Worm (Caenorhabditis elegans): ENCODE results near the gene F13D2.1.

Gene F13D2.1

DNA sequence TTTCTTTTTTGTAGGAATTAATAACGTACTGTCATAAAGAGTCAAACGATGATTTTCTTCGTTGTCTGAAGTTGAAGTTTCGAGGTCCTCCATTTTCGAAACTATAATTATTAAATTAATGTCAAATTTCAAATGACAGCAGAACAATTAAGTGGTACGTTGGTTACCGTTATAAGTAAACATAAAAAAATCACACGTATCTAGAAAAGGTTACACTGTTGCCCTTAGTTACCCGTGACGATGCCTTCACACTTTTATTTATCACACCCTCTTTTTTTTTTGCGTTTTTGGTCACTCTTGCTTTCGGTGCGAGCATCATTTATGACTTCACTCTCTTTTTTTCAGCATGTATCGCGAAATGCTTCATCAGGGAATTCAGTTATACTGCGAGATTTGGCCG, 36.7 kb downstream of the F13D2.1 start, which contains the start of the genes C05C9.3 and C05C9.2:
Gene C05C9.3 (minus strand): TSS at position 101 of the 400 bp plus-strand sequence.
Gene C05C9.2 (plus strand): TSS at position 346 of the 400 bp plus-strand sequence.
- TF ChIP-seq lin-39 (tag; optimal IDR thresholded peaks at IDR 0.05) (no peak), nhr-23 (tag; optimal IDR thresholded peaks at IDR 0.05) (no peak), zag-1 (tag; optimal IDR thresholded peaks at IDR 0.05) (no peak), ceh-28 (tag; optimal IDR thresholded peaks at IDR 0.05) (no peak), elt-2 (tag; optimal IDR thresholded peaks at IDR 0.05) (no peak), mml-1 (tag; optimal IDR thresholded peaks at IDR 0.05) (no peak), tbx-2 (tag; optimal IDR thresholded peaks at IDR 0.05) (no peak), ZK546.5 (tag; optimal IDR thresholded peaks at IDR 0.05) (no peak), nhr-12 (tag; optimal IDR thresholded peaks at IDR 0.05) (no peak), nhr-67 (tag; optimal IDR thresholded peaks at IDR 0.05) (no peak), unc-62 (GFP tag; optimal IDR thresholded peaks at IDR 0.05) (no peak), sea-2 (GFP tag; optimal IDR thresholded peaks at IDR 0.05) (no peak)

DNA sequence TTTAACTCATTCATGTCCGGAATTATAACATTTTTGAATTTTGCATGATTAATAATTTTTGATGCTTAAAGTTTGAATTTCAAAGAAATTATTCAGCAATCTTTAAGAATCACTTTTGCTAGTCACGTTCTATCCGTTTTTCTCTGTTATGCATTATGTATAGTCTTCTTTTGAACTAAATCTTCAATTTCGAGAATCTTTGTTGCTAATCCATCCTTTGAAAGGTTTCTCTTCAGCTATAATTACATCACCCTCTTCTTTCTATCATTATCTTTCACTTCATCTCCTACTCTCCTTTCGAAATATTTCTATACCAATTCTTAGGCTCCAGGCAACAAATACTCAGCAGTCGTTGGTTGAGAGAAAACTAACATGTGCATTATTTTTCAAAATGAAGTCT, 37.9 kb downstream of the F13D2.1 start:
- no peak for TF ChIP-seq tbx-2 (tag; optimal IDR thresholded peaks at IDR 0.05)
- TF ChIP-seq skn-1 (tag; optimal IDR thresholded peaks at IDR 0.05) = no peak
- TF ChIP-seq nhr-67 (tag; optimal IDR thresholded peaks at IDR 0.05) = no peak
- TF ChIP-seq ceh-16 (tag; optimal IDR thresholded peaks at IDR 0.05) = no peak
- no peak for TF ChIP-seq unc-39 (tag; optimal IDR thresholded peaks at IDR 0.05)
- no peak for TF ChIP-seq lsy-12 (tag; optimal IDR thresholded peaks at IDR 0.05)
- no peak for TF ChIP-seq lin-15B (tag; optimal IDR thresholded peaks at IDR 0.05)
- no peak for TF ChIP-seq fos-1 (tag; optimal IDR thresholded peaks at IDR 0.05)
- TF ChIP-seq nhr-77 (tag; optimal IDR thresholded peaks at IDR 0.05) = no peak
- no peak for TF ChIP-seq ama-1 (optimal IDR thresholded peaks at IDR 0.05)
- no peak for TF ChIP-seq egl-27 (tag; optimal IDR thresholded peaks at IDR 0.05)
- TF ChIP-seq snpc-4 (tag; optimal IDR thresholded peaks at IDR 0.05) = no peak
- no peak for TF ChIP-seq nhr-25 (tag; optimal IDR thresholded peaks at IDR 0.05)
- TF ChIP-seq hmg-11 (tag; optimal IDR thresholded peaks at IDR 0.05) = no peak
- no peak for TF ChIP-seq mdl-1 (tag; optimal IDR thresholded peaks at IDR 0.05)
- no peak for TF ChIP-seq fkh-10 (GFP tag; optimal IDR thresholded peaks at IDR 0.05)

DNA sequence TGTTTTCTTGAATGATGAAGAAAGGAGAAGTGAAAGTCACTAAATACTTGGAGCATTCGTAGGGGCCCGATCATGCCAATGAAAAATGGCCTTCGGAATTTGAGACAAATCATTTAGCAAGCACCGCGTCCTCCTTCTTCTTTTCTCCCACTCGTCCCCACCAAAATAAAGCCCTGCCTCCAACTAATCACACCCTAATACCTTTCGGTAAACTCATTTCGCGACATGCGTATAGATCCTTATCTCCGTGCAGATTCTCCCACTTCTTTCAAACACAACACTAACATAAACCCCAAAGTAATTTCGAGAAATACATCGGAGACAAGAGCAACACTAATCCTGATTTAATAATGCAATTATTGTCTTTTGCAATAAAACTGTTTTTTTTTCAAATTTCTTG, 51.8 kb downstream of the F13D2.1 start:
- no peak for TF ChIP-seq zag-1 (tag; optimal IDR thresholded peaks at IDR 0.05)
- TF ChIP-seq lin-39 (tag; optimal IDR thresholded peaks at IDR 0.05) = peak; percentile 60
- TF ChIP-seq nhr-11 (tag; optimal IDR thresholded peaks at IDR 0.05) = no peak
- peak; percentile 78 for TF ChIP-seq elt-1 (tag; optimal IDR thresholded peaks at IDR 0.05)

DNA sequence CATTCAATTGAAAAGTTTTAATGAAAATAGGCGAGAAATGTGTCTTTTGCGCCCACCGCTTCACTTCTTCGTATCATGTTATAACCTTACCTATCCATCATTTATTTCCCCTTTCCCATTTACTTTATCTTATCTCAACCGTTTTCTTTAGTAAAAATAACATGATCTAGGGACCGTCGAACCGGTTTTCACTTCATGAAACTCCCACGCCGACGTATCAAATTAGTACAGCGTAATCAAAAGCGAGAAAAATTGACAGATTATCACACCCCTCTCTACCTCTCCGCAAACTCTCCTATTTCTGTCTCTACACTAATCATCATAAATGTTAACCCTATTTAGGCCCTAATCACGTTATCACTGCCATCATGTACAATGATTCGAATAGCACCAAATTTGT, 52.4 kb downstream of the F13D2.1 start:
- peak; percentile 20 for TF ChIP-seq elt-2 (tag; optimal IDR thresholded peaks at IDR 0.05)
- no peak for TF ChIP-seq lin-15B (tag; optimal IDR thresholded peaks at IDR 0.05)
- TF ChIP-seq nhr-43 (tag; optimal IDR thresholded peaks at IDR 0.05; ENCODE audit: poor library complexity, severe bottlenecking) = peak; percentile 29
- TF ChIP-seq nhr-23 (tag; optimal IDR thresholded peaks at IDR 0.05) = peak; percentile 47
- peak in 2 of 3 experiments; percentile 70 to 93 for TF ChIP-seq elt-3 (tag; optimal IDR thresholded peaks at IDR 0.05)

DNA sequence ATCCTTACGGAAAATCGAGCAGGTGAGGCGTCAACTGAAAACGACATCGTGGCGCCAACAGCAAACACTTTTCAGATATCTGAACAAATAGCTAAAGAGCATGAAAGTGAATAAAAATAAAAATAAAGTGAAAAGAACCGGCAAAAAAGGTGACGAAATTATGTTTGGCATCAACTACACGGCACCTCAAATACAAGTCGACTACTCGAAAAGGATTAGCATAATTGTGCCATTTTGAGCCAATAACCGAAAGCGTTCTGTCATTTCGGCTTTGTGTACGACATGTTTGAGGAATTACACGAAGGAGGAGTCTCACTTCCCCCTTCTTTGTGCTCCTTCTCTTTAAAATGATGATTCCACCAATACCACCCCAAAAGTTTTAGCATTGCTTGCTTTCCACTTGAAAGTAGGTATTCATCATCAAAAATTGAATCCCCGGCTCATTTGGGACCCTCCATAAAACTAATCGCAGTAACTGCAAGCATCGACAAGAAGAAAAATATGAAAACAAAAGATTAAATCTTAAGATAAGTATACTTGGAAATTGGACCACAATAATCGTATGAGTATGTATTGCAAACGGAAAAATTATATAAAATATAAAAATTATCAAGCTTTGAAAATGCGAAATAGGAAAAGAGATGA, 54.5 kb downstream of the F13D2.1 start:
- no peak for TF ChIP-seq unc-62 (GFP tag; optimal IDR thresholded peaks at IDR 0.05)
- TF ChIP-seq ceh-82 (tag; optimal IDR thresholded peaks at IDR 0.05) = no peak
- no peak for TF ChIP-seq daf-12 (tag; optimal IDR thresholded peaks at IDR 0.05)
- no peak for TF ChIP-seq ceh-28 (tag; optimal IDR thresholded peaks at IDR 0.05)
- TF ChIP-seq aly-2 (tag; optimal IDR thresholded peaks at IDR 0.05) = no peak
- no peak for TF ChIP-seq unc-39 (tag; optimal IDR thresholded peaks at IDR 0.05)

DNA sequence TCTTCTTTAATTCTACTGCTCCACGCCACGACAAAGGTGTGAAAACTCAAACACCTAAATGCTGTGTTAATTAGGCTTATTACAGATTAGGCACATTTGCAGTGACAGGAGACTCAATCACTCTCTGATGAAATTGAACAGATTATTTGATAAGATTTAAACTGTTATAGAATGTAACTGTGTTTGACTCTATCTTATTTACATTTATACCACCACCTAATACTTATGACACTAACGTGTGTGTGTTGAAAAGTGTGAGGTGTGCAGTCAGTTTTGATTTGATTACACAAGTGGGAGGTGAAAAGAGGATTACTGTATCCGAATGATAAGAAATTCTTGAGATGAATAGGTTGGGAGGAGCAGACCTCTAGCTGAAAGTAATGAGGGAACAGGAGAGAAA, 57.2 kb downstream of the F13D2.1 start:
- TF ChIP-seq pqm-1 (tag; optimal IDR thresholded peaks at IDR 0.05) (peak; percentile 51), pha-4 (tag; optimal IDR thresholded peaks at IDR 0.05) (peak; percentile 51), lsy-12 (tag; optimal IDR thresholded peaks at IDR 0.05) (no peak), ceh-9 (tag; optimal IDR thresholded peaks at IDR 0.05) (no peak), elt-2 (tag; optimal IDR thresholded peaks at IDR 0.05) (peak; percentile 78), egl-5 (tag; optimal IDR thresholded peaks at IDR 0.05) (no peak)

All from whole organism, L3 larva.